Worm (Caenorhabditis elegans) whole organism, late embryonic: ENCODE results near the gene C10C5.4.

Source experiments
- K02D7.2 ChIP-seq: sonication (generic microtip); optimal IDR thresholded peaks from 2 replicates; lab custom pipeline; 2017; ENCODE audit warnings: mild to moderate bottlenecking, missing genetic modification characterization, missing compliant biosample characterization
- Y22D7AL.16 ChIP-seq: sonication (generic microtip); optimal IDR thresholded peaks from 2 replicates; lab custom pipeline; 2016; ENCODE audit warnings: missing genetic modification characterization, missing compliant biosample characterization
- ama-1 ChIP-seq: fragments of 150-350 bp; optimal IDR thresholded peaks from 2 replicates; lab custom pipeline; 2014
- ceh-31 ChIP-seq: sonication (generic microtip); optimal IDR thresholded peaks from 2 replicates; lab custom pipeline; 2016; ENCODE audit warnings: missing genetic modification characterization, missing compliant biosample characterization
- dmd-4 ChIP-seq: sonication (generic microtip); optimal IDR thresholded peaks from 2 replicates; lab custom pipeline; 2016; ENCODE audit warnings: borderline replicate concordance, missing genetic modification characterization, missing compliant biosample characterization
- ets-4 ChIP-seq: sonication (generic microtip); optimal IDR thresholded peaks from 2 replicates; lab custom pipeline; 2016; ENCODE audit warnings: missing genetic modification characterization, missing compliant biosample characterization
- lin-11 ChIP-seq: fragments of 200-800 bp; sonication (Bioruptor generic); optimal IDR thresholded peaks from 2 replicates; lab custom pipeline; 2018; ENCODE audit warnings: mild to moderate bottlenecking, missing genetic modification characterization, missing compliant biosample characterization
- nhr-11 ChIP-seq: fragments of 150-350 bp; optimal IDR thresholded peaks from 2 replicates; lab custom pipeline; 2014; ENCODE audit warnings: missing biosample characterization, missing genetic modification characterization
- pag-3 ChIP-seq: sonication (generic microtip); optimal IDR thresholded peaks from 2 replicates; lab custom pipeline; 2016; ENCODE audit warnings: missing compliant biosample characterization, missing genetic modification characterization, borderline replicate concordance
- pha-4 ChIP-seq: fragments of 150-350 bp; optimal IDR thresholded peaks from 2 replicates; lab custom pipeline; 2018; ENCODE audit warnings: missing biosample characterization, missing genetic modification reagents, missing genetic modification characterization
- pqm-1 ChIP-seq: sonication (generic microtip); optimal IDR thresholded peaks from 2 replicates; lab custom pipeline; 2016; ENCODE audit warnings: missing genetic modification characterization, missing compliant biosample characterization
- tbx-2 ChIP-seq: sonication (generic microtip); optimal IDR thresholded peaks from 2 replicates; lab custom pipeline; 2016; ENCODE audit warnings: missing genetic modification characterization, missing compliant biosample characterization
- unc-86 ChIP-seq: sonication (generic microtip); optimal IDR thresholded peaks from 2 replicates; lab custom pipeline; 2016; ENCODE audit warnings: missing genetic modification characterization, missing compliant biosample characterization
- ztf-16 ChIP-seq: sonication (generic microtip); optimal IDR thresholded peaks from 2 replicates; lab custom pipeline; 2017; ENCODE audit warnings: missing genetic modification characterization, missing compliant biosample characterization

DNA sequence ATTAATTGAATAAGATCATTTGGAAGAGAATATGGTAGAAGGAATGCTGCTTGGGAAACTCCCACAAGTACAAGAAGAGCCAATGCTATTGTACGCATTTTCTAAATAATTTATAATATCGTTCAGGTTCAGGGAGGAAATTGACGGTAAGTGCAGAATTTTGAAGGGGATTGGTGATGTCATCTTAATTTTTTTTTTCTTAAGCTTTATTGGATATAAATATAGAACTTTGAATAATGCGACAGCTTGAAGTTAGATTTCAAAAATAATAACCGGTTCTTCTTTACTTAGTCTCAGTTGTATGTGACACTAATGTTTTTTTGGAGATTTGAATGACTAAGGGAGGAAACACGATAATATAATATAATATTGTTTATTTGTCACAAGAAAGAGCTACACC, 47.6 kb upstream of the C10C5.4 start, which contains the start of gene nspg-7.1:
- no peak for TF ChIP-seq tbx-2 (tag; lab: Kevin White, UChicago)
- TF ChIP-seq ama-1 = no peak
- no peak for TF ChIP-seq pha-4 (tag; lab: Kevin White, UChicago)
- TF ChIP-seq nhr-11 (tag; lab: Kevin White, UChicago) = no peak
- no peak for TF ChIP-seq K02D7.2 (tag; lab: Kevin White, UChicago)
- TF ChIP-seq ets-4 (tag; lab: Kevin White, UChicago) = no peak
- TF ChIP-seq dmd-4 (tag; lab: Kevin White, UChicago) = no peak
- TF ChIP-seq pag-3 (tag; lab: Kevin White, UChicago) = no peak
- no peak for TF ChIP-seq lin-11 (tag; lab: Kevin White, UChicago)
- no peak for TF ChIP-seq Y22D7AL.16 (tag; lab: Kevin White, UChicago)
- no peak for TF ChIP-seq pqm-1 (tag; lab: Kevin White, UChicago)
- TF ChIP-seq ztf-16 (tag; lab: Kevin White, UChicago) = no peak
- no peak for TF ChIP-seq unc-86 (tag; lab: Kevin White, UChicago)
- TF ChIP-seq ceh-31 (tag; lab: Kevin White, UChicago) = no peak
